Worm (Caenorhabditis elegans): ENCODE results near the gene ZK353.10.

ZK353.10 gene

DNA sequence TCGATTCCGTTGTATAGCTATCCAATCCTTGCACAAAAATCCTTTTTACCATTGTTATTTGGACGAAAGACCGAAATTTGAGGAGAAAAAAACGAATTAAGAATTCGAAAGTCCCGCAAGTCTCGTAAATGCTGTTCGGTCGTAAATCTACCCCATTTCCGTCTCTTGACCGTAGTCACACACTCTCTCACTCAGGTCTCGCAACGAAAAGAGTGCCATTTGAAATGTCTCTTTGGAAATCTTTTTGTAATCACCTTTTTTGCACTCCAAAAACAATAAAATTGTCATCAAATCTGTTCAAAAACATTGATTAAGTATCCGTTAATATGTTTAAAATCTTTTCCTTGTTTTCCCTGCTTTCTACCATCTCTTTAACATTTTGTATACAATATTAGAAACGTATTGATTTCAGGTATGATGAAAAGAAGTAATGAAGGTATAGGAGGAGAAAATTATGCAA lies 36.0 kb downstream of the ZK353.10 start, which contains the start of the genes R05D3.8 and rfp-1 (continued):
- TF ChIP-seq aly-2 (tag; optimal IDR thresholded peaks at IDR 0.05) (no peak), elt-1 (tag; optimal IDR thresholded peaks at IDR 0.05) (no peak), nfya-1 (tag; optimal IDR thresholded peaks at IDR 0.05; ENCODE audit: insufficient read depth) (peak; percentile 96), R02D3.7 (tag; optimal IDR thresholded peaks at IDR 0.05) (peak; percentile 99), zag-1 (tag; optimal IDR thresholded peaks at IDR 0.05) (no peak), nhr-76 (tag; optimal IDR thresholded peaks at IDR 0.05) (no peak), unc-39 (tag; optimal IDR thresholded peaks at IDR 0.05) (no peak), nhr-67 (tag; optimal IDR thresholded peaks at IDR 0.05) (no peak), tbx-2 (tag; optimal IDR thresholded peaks at IDR 0.05) (no peak), eor-1 (tag; optimal IDR thresholded peaks at IDR 0.05) (no peak)

DNA sequence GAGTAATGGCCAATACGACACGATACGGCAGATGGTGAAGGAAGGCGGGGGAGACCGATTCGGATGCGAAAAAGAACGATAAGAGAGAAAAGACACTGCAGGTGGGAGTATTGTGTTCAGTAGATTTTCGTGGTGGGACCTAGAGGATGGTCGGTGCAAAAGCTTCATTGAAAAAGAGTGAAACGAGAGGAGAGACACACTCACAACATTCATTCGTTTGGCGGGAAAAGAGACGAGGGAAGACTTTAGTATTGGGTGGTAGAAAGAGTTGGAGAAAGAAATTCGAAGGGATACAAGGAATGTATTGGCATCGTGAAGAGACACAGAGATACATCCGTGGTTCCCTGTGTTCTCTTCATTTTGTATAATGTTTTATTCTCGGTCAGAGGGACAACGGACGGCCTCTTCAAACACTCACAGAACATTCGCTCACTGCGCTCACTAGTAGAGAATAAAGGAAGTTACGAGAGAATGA lies 37.8 kb downstream of the ZK353.10 start:
- peak; percentile 82 for TF ChIP-seq pha-4 (tag; optimal IDR thresholded peaks at IDR 0.05)
- TF ChIP-seq nhr-237 (tag; optimal IDR thresholded peaks at IDR 0.05): no peak
- peak; percentile 95 for TF ChIP-seq hmg-11 (tag; optimal IDR thresholded peaks at IDR 0.05)
- TF ChIP-seq nhr-67 (tag; optimal IDR thresholded peaks at IDR 0.05): no peak
- no peak for TF ChIP-seq mml-1 (tag; optimal IDR thresholded peaks at IDR 0.05)
- TF ChIP-seq ceh-82 (tag; optimal IDR thresholded peaks at IDR 0.05): no peak
- TF ChIP-seq skn-1 (tag; optimal IDR thresholded peaks at IDR 0.05): no peak
- peak; percentile 87 for TF ChIP-seq nfya-1 (tag; optimal IDR thresholded peaks at IDR 0.05; ENCODE audit: insufficient read depth)
- no peak for TF ChIP-seq nhr-28 (tag; optimal IDR thresholded peaks at IDR 0.05)
- no peak for TF ChIP-seq sea-2 (GFP tag; optimal IDR thresholded peaks at IDR 0.05)
- peak; percentile 73 for TF ChIP-seq nhr-25 (tag; optimal IDR thresholded peaks at IDR 0.05)
- no peak for TF ChIP-seq fos-1 (tag; optimal IDR thresholded peaks at IDR 0.05)
- TF ChIP-seq snpc-4 (tag; optimal IDR thresholded peaks at IDR 0.05): peak; percentile 70
- TF ChIP-seq lin-39 (tag; optimal IDR thresholded peaks at IDR 0.05): peak; percentile 67
- peak; percentile 47 for TF ChIP-seq egl-5 (tag; optimal IDR thresholded peaks at IDR 0.05)
- no peak for TF ChIP-seq mdl-1 (tag; optimal IDR thresholded peaks at IDR 0.05)
- TF ChIP-seq nhr-12 (tag; optimal IDR thresholded peaks at IDR 0.05): no peak
- no peak for TF ChIP-seq tbx-2 (tag; optimal IDR thresholded peaks at IDR 0.05)
- no peak for TF ChIP-seq ZK546.5 (tag; optimal IDR thresholded peaks at IDR 0.05)
- peak; percentile 59 for TF ChIP-seq ama-1 (optimal IDR thresholded peaks at IDR 0.05)
- peak; percentile 46 for TF ChIP-seq nhr-23 (tag; optimal IDR thresholded peaks at IDR 0.05)
- TF ChIP-seq fkh-10 (GFP tag; optimal IDR thresholded peaks at IDR 0.05): peak; percentile 11
- peak; percentile 49 for TF ChIP-seq lsy-12 (tag; optimal IDR thresholded peaks at IDR 0.05)
- TF ChIP-seq aly-2 (tag; optimal IDR thresholded peaks at IDR 0.05): no peak
- TF ChIP-seq pqm-1 (tag; optimal IDR thresholded peaks at IDR 0.05): peak; percentile 50
- no peak for TF ChIP-seq elt-3 (tag; optimal IDR thresholded peaks at IDR 0.05)
- TF ChIP-seq elt-1 (tag; optimal IDR thresholded peaks at IDR 0.05): peak; percentile 15
- peak; percentile 58 for TF ChIP-seq ceh-28 (tag; optimal IDR thresholded peaks at IDR 0.05)
- TF ChIP-seq ztf-4 (tag; optimal IDR thresholded peaks at IDR 0.05): no peak
- TF ChIP-seq fkh-2 (tag; optimal IDR thresholded peaks at IDR 0.05): no peak
- no peak for TF ChIP-seq zag-1 (tag; optimal IDR thresholded peaks at IDR 0.05)
- TF ChIP-seq nhr-11 (tag; optimal IDR thresholded peaks at IDR 0.05): peak; percentile 7
- peak; percentile 87 for TF ChIP-seq lin-15B (tag; optimal IDR thresholded peaks at IDR 0.05)
- no peak for TF ChIP-seq ceh-16 (tag; optimal IDR thresholded peaks at IDR 0.05)
- TF ChIP-seq nhr-43 (tag; optimal IDR thresholded peaks at IDR 0.05; ENCODE audit: poor library complexity, severe bottlenecking): peak; percentile 51
- TF ChIP-seq R02D3.7 (tag; optimal IDR thresholded peaks at IDR 0.05): peak; percentile 32
- TF ChIP-seq ztf-11 (tag; optimal IDR thresholded peaks at IDR 0.05): no peak
- TF ChIP-seq eor-1 (tag; optimal IDR thresholded peaks at IDR 0.05): no peak
- no peak for TF ChIP-seq unc-62 (GFP tag; optimal IDR thresholded peaks at IDR 0.05)
- no peak for TF ChIP-seq unc-39 (tag; optimal IDR thresholded peaks at IDR 0.05)
- peak; percentile 80 for TF ChIP-seq jun-1 (tag; optimal IDR thresholded peaks at IDR 0.05)
- no peak for TF ChIP-seq nhr-76 (tag; optimal IDR thresholded peaks at IDR 0.05)
- no peak for TF ChIP-seq nhr-77 (tag; optimal IDR thresholded peaks at IDR 0.05)
- peak; percentile 49 for TF ChIP-seq elt-2 (tag; optimal IDR thresholded peaks at IDR 0.05)
- TF ChIP-seq egl-27 (tag; optimal IDR thresholded peaks at IDR 0.05): no peak

All from whole organism, L3 larva.